Fruit fly (Drosophila melanogaster) whole organism, adult: ENCODE results near the gene sta.
A peak's percentile ranks its signal among the peaks of the same experiment; 100 is the strongest.

Source experiments
- CG11617 ChIP-seq: fragments of 200-800 bp; sonication (Bioruptor generic); optimal IDR thresholded peaks from 2 replicates; lab custom pipeline; 2017; ENCODE audit warnings: mild to moderate bottlenecking, missing biosample characterization, missing genetic modification reagents, missing genetic modification characterization
- CG12768 ChIP-seq: fragments of 200-800 bp; sonication (Bioruptor generic); optimal IDR thresholded peaks from 2 replicates; lab custom pipeline; 2017; ENCODE audit warnings: missing biosample characterization, missing genetic modification characterization, mild to moderate bottlenecking, moderate library complexity, missing genetic modification reagents
- CG14711 ChIP-seq: fragments of 200-800 bp; sonication (Bioruptor generic); optimal IDR thresholded peaks from 2 replicates; lab custom pipeline; 2018; ENCODE audit warnings: missing biosample characterization, mild to moderate bottlenecking, missing genetic modification characterization, moderate library complexity
- CG1620 ChIP-seq: fragments of 200-800 bp; sonication (Bioruptor generic); optimal IDR thresholded peaks from 2 replicates; lab custom pipeline; 2016; ENCODE audit warnings: missing biosample characterization, missing genetic modification characterization
- CG33017 ChIP-seq: fragments of 200-800 bp; sonication (Bioruptor generic); optimal IDR thresholded peaks from 2 replicates; lab custom pipeline; 2018; ENCODE audit warnings: missing biosample characterization, mild to moderate bottlenecking, missing genetic modification characterization, moderate library complexity
- CG5204 ChIP-seq: fragments of 200-800 bp; sonication (Bioruptor generic); optimal IDR thresholded peaks from 2 replicates; lab custom pipeline; 2016; ENCODE audit warnings: missing biosample characterization, missing genetic modification characterization
- CG7045 ChIP-seq: fragments of 200-800 bp; sonication (Bioruptor generic); optimal IDR thresholded peaks from 2 replicates; lab custom pipeline; 2017; ENCODE audit warnings: missing biosample characterization, mild to moderate bottlenecking, missing genetic modification characterization
- CG7101 ChIP-seq: fragments of 200-800 bp; sonication (Bioruptor generic); optimal IDR thresholded peaks from 2 replicates; lab custom pipeline; 2018; ENCODE audit warnings: missing biosample characterization, mild to moderate bottlenecking, missing genetic modification characterization, moderate library complexity
- Clk ChIP-seq: fragments of 200-800 bp; sonication (Bioruptor generic); optimal IDR thresholded peaks from 2 replicates; lab custom pipeline; 2017; ENCODE audit warnings: missing biosample characterization, missing genetic modification characterization
- Crg-1 ChIP-seq: fragments of 200-800 bp; sonication (Bioruptor generic); optimal IDR thresholded peaks from 2 replicates; lab custom pipeline; 2016; ENCODE audit warnings: missing biosample characterization, missing genetic modification characterization
- Hr96 ChIP-seq: fragments of 200-800 bp; sonication (Bioruptor generic); optimal IDR thresholded peaks from 2 replicates; lab custom pipeline; 2016; ENCODE audit warnings: missing biosample characterization, missing genetic modification characterization
- Mnt ChIP-seq: fragments of 200-800 bp; sonication (Bioruptor generic); optimal IDR thresholded peaks from 2 replicates; lab custom pipeline; 2016; ENCODE audit warnings: missing biosample characterization, mild to moderate bottlenecking, missing genetic modification characterization
- bab1 ChIP-seq: fragments of 200-800 bp; sonication (Bioruptor generic); optimal IDR thresholded peaks from 3 replicates; lab custom pipeline; 2019; ENCODE audit warnings: missing biosample characterization, mild to moderate bottlenecking, missing genetic modification characterization, moderate library complexity
- cic ChIP-seq: fragments of 200-800 bp; sonication (Bioruptor generic); optimal IDR thresholded peaks from 2 replicates; lab custom pipeline; 2017; ENCODE audit warnings: missing biosample characterization, mild to moderate bottlenecking, missing genetic modification characterization, moderate library complexity
- cnc ChIP-seq, 2 experiments: fragments of >200 bp; optimal IDR thresholded peaks; 2 replicates each; lab custom pipeline; 2017
- kay ChIP-seq: fragments of 200-800 bp; sonication (Bioruptor generic); peaks from one replicate; lab custom pipeline; 2016; ENCODE audit warnings: missing biosample characterization, missing genetic modification characterization, borderline replicate concordance
- ovo ChIP-seq: fragments of 200-800 bp; sonication (Bioruptor generic); optimal IDR thresholded peaks from 2 replicates; lab custom pipeline; 2016; ENCODE audit warnings: missing biosample characterization, missing genetic modification characterization
- pad ChIP-seq: fragments of 200-800 bp; sonication (Bioruptor generic); optimal IDR thresholded peaks from 3 replicates; lab custom pipeline; 2017; ENCODE audit warnings: missing biosample characterization, missing genetic modification characterization, mild to moderate bottlenecking, moderate library complexity, missing genetic modification reagents
- tj ChIP-seq: fragments of 200-800 bp; sonication (Bioruptor generic); optimal IDR thresholded peaks from 3 replicates; lab custom pipeline; 2017; ENCODE audit warnings: missing biosample characterization, mild to moderate bottlenecking, missing genetic modification characterization, moderate library complexity
- toe ChIP-seq: fragments of 200-800 bp; sonication (Bioruptor generic); optimal IDR thresholded peaks from 2 replicates; lab custom pipeline; 2016; ENCODE audit warnings: missing biosample characterization, missing genetic modification characterization

The sta gene

DNA sequence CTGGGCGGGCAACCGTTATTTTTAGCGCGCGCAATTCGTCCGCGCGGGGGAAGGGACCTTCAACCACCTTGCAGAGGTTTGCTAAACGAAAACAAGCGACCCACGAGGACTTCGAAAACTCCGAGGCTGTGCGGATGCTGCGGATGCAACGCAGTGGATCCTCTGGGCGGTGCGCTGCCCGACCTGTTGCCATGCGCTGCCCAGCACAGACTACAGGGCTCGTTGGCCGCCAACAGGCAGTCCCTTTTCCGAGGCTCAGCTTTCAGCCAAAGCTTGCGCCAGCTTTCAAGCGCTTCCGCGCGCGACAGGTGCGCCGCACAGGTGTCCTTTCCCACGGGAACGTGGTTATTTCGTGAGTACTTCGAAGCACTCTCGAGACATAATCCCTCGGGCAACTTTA, 6.8 kb downstream of the sta start:
- TF ChIP-seq CG7045 (GFP tag; lab: Kevin White, UChicago), result no peak
- no peak for TF ChIP-seq CG12768 (GFP tag; lab: Kevin White, UChicago)
- no peak for TF ChIP-seq CG11617 (GFP tag; lab: Kevin White, UChicago)
- no peak for TF ChIP-seq toe
- no peak for TF ChIP-seq cic (GFP tag; lab: Kevin White, UChicago)
- TF ChIP-seq CG33017 (tag; lab: Kevin White, UChicago), result no peak
- no peak for TF ChIP-seq pad (GFP tag; lab: Kevin White, UChicago)
- TF ChIP-seq Mnt, result no peak
- no peak for TF ChIP-seq cnc (optimal IDR thresholded peaks at IDR 0.05; lab: Kevin White, UChicago)
- TF ChIP-seq CG1620 (GFP tag; lab: Kevin White, UChicago), result no peak
- TF ChIP-seq Hr96 (GFP tag; lab: Kevin White, UChicago), result no peak
- no peak for TF ChIP-seq ovo (GFP tag; lab: Kevin White, UChicago)
- no peak for TF ChIP-seq CG14711 (tag; lab: Kevin White, UChicago)
- no peak for TF ChIP-seq CG7101
- TF ChIP-seq Clk (GFP tag; lab: Kevin White, UChicago), result no peak
- no peak for TF ChIP-seq CG5204
- no peak for TF ChIP-seq kay (GFP tag; lab: Kevin White, UChicago)
- no peak for TF ChIP-seq Crg-1 (GFP tag; lab: Kevin White, UChicago)
- no peak for TF ChIP-seq tj (GFP tag; lab: Kevin White, UChicago)

- TF ChIP-seq pad (GFP tag; lab: Kevin White, UChicago) (no peak), Crg-1 (GFP tag; lab: Kevin White, UChicago) (no peak), Clk (GFP tag; lab: Kevin White, UChicago) (no peak), CG1620 (GFP tag; lab: Kevin White, UChicago) (no peak), ovo (GFP tag; lab: Kevin White, UChicago) (no peak), CG5204 (no peak)
These were observed 11.0 kb downstream of the sta start, which contains the start of gene CG14780 for dm6 chrX:1472222-1472621. Gene CG14780 (plus strand): TSS chrX:1472522.

dm6 chrX:1470562-1470961, 12.7 kb downstream of the sta start, which contains the start of gene pck:
Gene pck (plus strand): TSS chrX:1470666.
- TF ChIP-seq CG7101, result peak; percentile 54
- TF ChIP-seq Hr96 (GFP tag; lab: Kevin White, UChicago), result peak; percentile 81
- TF ChIP-seq CG11617 (GFP tag; lab: Kevin White, UChicago), result peak; percentile 66
- no peak for TF ChIP-seq CG5204
- TF ChIP-seq cic (GFP tag; lab: Kevin White, UChicago), result no peak
- peak; percentile 77 for TF ChIP-seq CG1620 (GFP tag; lab: Kevin White, UChicago)
- TF ChIP-seq CG7045 (GFP tag; lab: Kevin White, UChicago), result no peak
- peak; percentile 10 for TF ChIP-seq CG33017 (tag; lab: Kevin White, UChicago)
- TF ChIP-seq ovo (GFP tag; lab: Kevin White, UChicago), result peak; percentile 78
- peak; percentile 57 for TF ChIP-seq Crg-1 (GFP tag; lab: Kevin White, UChicago)
- TF ChIP-seq pad (GFP tag; lab: Kevin White, UChicago), result peak; percentile 56
- TF ChIP-seq kay (GFP tag; lab: Kevin White, UChicago), result no peak
- no peak for TF ChIP-seq CG12768 (GFP tag; lab: Kevin White, UChicago)
- peak; percentile 68 for TF ChIP-seq CG14711 (tag; lab: Kevin White, UChicago)
- peak; percentile 86 for TF ChIP-seq Mnt
- TF ChIP-seq tj (GFP tag; lab: Kevin White, UChicago), result peak; percentile 36
- peak; percentile 60 for TF ChIP-seq toe
- peak; percentile 56 for TF ChIP-seq bab1 (GFP tag; lab: Kevin White, UChicago)

- TF ChIP-seq Hr96 (GFP tag; lab: Kevin White, UChicago) (no peak), ovo (GFP tag; lab: Kevin White, UChicago) (no peak), CG14711 (tag; lab: Kevin White, UChicago) (no peak), pad (GFP tag; lab: Kevin White, UChicago) (no peak), CG33017 (tag; lab: Kevin White, UChicago) (no peak), bab1 (GFP tag; lab: Kevin White, UChicago) (no peak), toe (no peak), cnc (optimal IDR thresholded peaks at IDR 0.05; lab: Kevin White, UChicago) (no peak), kay (GFP tag; lab: Kevin White, UChicago) (no peak), Crg-1 (GFP tag; lab: Kevin White, UChicago) (no peak), Clk (GFP tag; lab: Kevin White, UChicago) (no peak), CG7101 (no peak), Mnt (no peak), CG12768 (GFP tag; lab: Kevin White, UChicago) (no peak), CG7045 (GFP tag; lab: Kevin White, UChicago) (no peak), cic (GFP tag; lab: Kevin White, UChicago) (no peak), tj (GFP tag; lab: Kevin White, UChicago) (no peak), CG1620 (GFP tag; lab: Kevin White, UChicago) (no peak)
These were observed 13.5 kb downstream of the sta start, which contains the start of gene CG32808 for dm6 chrX:1469717-1470116. Gene CG32808 (minus strand): TSS chrX:1469817.

DNA sequence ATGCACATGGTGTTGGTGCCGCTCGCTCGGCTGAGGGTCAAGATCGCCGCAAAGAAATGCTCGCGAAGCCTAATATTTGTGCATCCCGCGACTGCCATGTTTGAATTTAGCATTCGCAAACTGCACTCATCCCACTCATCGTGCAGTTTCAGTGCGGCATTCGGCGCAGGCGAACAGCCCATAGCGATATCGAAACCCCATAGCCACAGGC, 15.9 kb downstream of the sta start, which contains the start of gene CG14778:
CG14778 (plus strand) TSS at position 112 of the 211 bp plus-strand sequence.
- TF ChIP-seq cnc (optimal IDR thresholded peaks at IDR 0.05; lab: Kevin White, UChicago) (no peak), CG12768 (GFP tag; lab: Kevin White, UChicago) (no peak), cic (GFP tag; lab: Kevin White, UChicago) (no peak), CG5204 (no peak), CG14711 (tag; lab: Kevin White, UChicago) (no peak), bab1 (GFP tag; lab: Kevin White, UChicago) (no peak), CG7101 (no peak), CG1620 (GFP tag; lab: Kevin White, UChicago) (no peak), CG11617 (GFP tag; lab: Kevin White, UChicago) (no peak)
